Fruit fly (Drosophila melanogaster) S2 (cell line): ENCODE data around the gene BBIP1.

Source experiments
- CG8478 ChIP-seq: fragments of >200 bp; optimal IDR thresholded peaks from 2 replicates; lab custom pipeline; 2018
- CTCF ChIP-seq, 2 experiments: fragments of >200 bp; optimal IDR thresholded peaks; 2 replicates each; lab custom pipeline; 2018

dm6 chr3R:9404104-9404512 lies at the start of gene BBIP1, which contains the start of the genes CG9356 and CG8135:
- TF ChIP-seq CTCF (optimal IDR thresholded peaks at IDR 0.05; lab: Kevin White, UChicago) = no peak
- no peak for TF ChIP-seq CG8478 (lab: Kevin White, UChicago)
